Fruit fly (Drosophila melanogaster): ENCODE results near the gene CG17776.

- TF ChIP-seq CG8301 (tag; optimal IDR thresholded peaks at IDR 0.05) (no peak), CG9948 (tag; optimal IDR thresholded peaks at IDR 0.05) (no peak), EcR (GFP tag; optimal IDR thresholded peaks at IDR 0.05) (no peak), CG8159 (tag; optimal IDR thresholded peaks at IDR 0.05) (no peak), CG32121 (GFP tag; IDR thresholded peaks at IDR 0.05) (no peak), CG10348 (GFP tag; IDR thresholded peaks at IDR 0.05) (no peak), Pif1B (GFP tag; optimal IDR thresholded peaks at IDR 0.05) (no peak), CG17806 (tag; optimal IDR thresholded peaks at IDR 0.05) (no peak), CG34367 (tag; optimal IDR thresholded peaks at IDR 0.05) (no peak), rn (GFP tag; IDR thresholded peaks at IDR 0.05) (no peak), CG15710 (tag; optimal IDR thresholded peaks at IDR 0.05) (no peak), Pif1A (GFP tag; optimal IDR thresholded peaks at IDR 0.05) (no peak), CG14655 (GFP tag; optimal IDR thresholded peaks at IDR 0.05) (no peak)
Measured at dm6 chrX:2139610-2140009, 44.9 kb upstream of the CG17776 start.

Data from whole organism, pupa.